Fruit fly (Drosophila melanogaster): ENCODE data around the gene CG33795.

CG33795 gene

dm6 chr3L:16189925-16190231 lies 18.7 kb upstream of the CG33795 start:
- TF ChIP-seq pan (optimal IDR thresholded peaks at IDR 0.05) (no peak), Dll (optimal IDR thresholded peaks at IDR 0.05) (peak; percentile 2)

- TF ChIP-seq EcR (GFP tag; optimal IDR thresholded peaks at IDR 0.05) (no peak), CG8478 (optimal IDR thresholded peaks at IDR 0.05) (no peak), pan (optimal IDR thresholded peaks at IDR 0.05) (no peak), Dll (optimal IDR thresholded peaks at IDR 0.05) (no peak), usp (GFP tag; optimal IDR thresholded peaks at IDR 0.05) (no peak), psq (optimal IDR thresholded peaks at IDR 0.05) (no peak)
These were observed 18.1 kb upstream of the CG33795 start for dm6 chr3L:16189058-16189924.

dm6 chr3L:16183493-16183892 lies 12.3 kb upstream of the CG33795 start:
- TF ChIP-seq Dll (optimal IDR thresholded peaks at IDR 0.05) (no peak), usp (GFP tag; optimal IDR thresholded peaks at IDR 0.05) (no peak), CG8478 (optimal IDR thresholded peaks at IDR 0.05) (no peak), psq (optimal IDR thresholded peaks at IDR 0.05) (no peak), EcR (GFP tag; optimal IDR thresholded peaks at IDR 0.05) (no peak), pan (optimal IDR thresholded peaks at IDR 0.05) (no peak)

- TF ChIP-seq Dll (optimal IDR thresholded peaks at IDR 0.05) (no peak), psq (optimal IDR thresholded peaks at IDR 0.05) (no peak)
These were observed 11.7 kb upstream of the CG33795 start for dm6 chr3L:16182633-16183462.

DNA sequence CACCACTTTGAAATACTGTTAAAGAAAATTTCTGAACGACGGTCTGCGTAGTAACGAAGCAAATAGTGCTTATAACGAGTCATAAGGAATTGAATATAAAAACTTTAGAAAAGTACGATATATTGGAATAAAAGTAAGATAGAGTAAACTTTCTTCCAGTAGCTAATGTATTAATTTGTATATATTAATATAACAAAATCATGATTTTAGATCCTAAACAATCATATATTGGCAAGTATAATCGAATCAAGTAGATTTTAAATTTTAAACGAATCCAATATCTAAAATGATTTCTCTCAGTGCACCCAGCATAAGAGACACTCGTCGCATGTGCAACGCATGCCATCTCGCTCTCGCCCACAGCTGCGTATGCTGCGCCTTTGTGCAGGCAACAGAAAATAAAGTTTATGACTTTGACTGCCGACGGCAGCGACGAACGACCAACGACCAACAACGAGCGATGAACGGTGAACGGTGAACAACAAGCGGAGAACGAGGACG lies 10.2 kb upstream of the CG33795 start:
- no peak for TF ChIP-seq Dll (optimal IDR thresholded peaks at IDR 0.05)
- TF ChIP-seq usp (GFP tag; optimal IDR thresholded peaks at IDR 0.05): no peak
- no peak for TF ChIP-seq CG8478 (optimal IDR thresholded peaks at IDR 0.05)
- TF ChIP-seq EcR (GFP tag; optimal IDR thresholded peaks at IDR 0.05): no peak
- no peak for TF ChIP-seq psq (optimal IDR thresholded peaks at IDR 0.05)
- TF ChIP-seq pan (optimal IDR thresholded peaks at IDR 0.05): no peak

- TF ChIP-seq psq (optimal IDR thresholded peaks at IDR 0.05) (no peak), Dll (optimal IDR thresholded peaks at IDR 0.05) (no peak), CG8478 (optimal IDR thresholded peaks at IDR 0.05) (no peak), pan (optimal IDR thresholded peaks at IDR 0.05) (no peak), usp (GFP tag; optimal IDR thresholded peaks at IDR 0.05) (no peak), EcR (GFP tag; optimal IDR thresholded peaks at IDR 0.05) (no peak)
These were observed 7.3 kb upstream of the CG33795 start for dm6 chr3L:16178433-16178832.

DNA sequence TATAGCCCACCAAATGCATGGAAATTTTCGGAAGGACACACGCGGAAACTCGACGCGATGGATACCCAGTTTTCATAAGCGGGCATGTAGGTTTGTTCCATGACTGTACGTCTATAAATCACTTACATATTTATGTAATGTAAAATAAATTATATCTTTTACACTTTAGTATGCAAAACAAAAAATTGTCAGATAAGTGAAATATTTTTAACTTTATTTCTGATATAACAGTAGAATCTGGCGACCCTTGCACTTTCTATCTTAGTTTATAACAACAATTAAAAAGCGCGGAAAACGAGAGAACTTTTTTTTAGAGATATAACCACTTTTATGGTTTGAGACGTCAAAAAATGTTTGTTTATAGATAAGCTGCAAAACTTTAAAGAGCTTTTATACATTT lies 6.6 kb upstream of the CG33795 start:
- no peak for TF ChIP-seq psq (optimal IDR thresholded peaks at IDR 0.05)
- TF ChIP-seq pan (optimal IDR thresholded peaks at IDR 0.05): peak; percentile 94
- no peak for TF ChIP-seq usp (GFP tag; optimal IDR thresholded peaks at IDR 0.05)
- no peak for TF ChIP-seq EcR (GFP tag; optimal IDR thresholded peaks at IDR 0.05)
- no peak for TF ChIP-seq Dll (optimal IDR thresholded peaks at IDR 0.05)
- TF ChIP-seq CG8478 (optimal IDR thresholded peaks at IDR 0.05): no peak

DNA sequence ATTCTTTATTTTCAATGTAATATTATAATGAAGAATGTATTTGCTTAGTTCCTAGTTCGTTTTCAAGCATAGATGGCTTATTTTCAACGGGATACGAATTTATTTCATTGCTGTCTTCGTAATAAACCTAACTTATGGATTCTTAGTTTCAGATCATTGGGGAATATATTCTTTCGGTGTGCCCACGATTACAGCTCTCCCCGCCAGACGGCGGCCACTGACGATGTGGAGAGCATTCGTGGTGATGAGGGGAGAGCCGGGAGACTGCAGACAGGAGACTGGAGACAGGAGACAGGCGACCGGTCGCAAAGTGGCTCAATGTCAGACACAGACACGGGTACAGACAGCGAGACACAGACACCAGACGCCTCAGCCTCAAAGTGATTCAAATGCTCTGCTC lies 6.1 kb upstream of the CG33795 start:
- no peak for TF ChIP-seq psq (optimal IDR thresholded peaks at IDR 0.05)
- no peak for TF ChIP-seq usp (GFP tag; optimal IDR thresholded peaks at IDR 0.05)
- no peak for TF ChIP-seq Dll (optimal IDR thresholded peaks at IDR 0.05)
- TF ChIP-seq EcR (GFP tag; optimal IDR thresholded peaks at IDR 0.05): no peak
- no peak for TF ChIP-seq pan (optimal IDR thresholded peaks at IDR 0.05)
- TF ChIP-seq CG8478 (optimal IDR thresholded peaks at IDR 0.05): no peak

DNA sequence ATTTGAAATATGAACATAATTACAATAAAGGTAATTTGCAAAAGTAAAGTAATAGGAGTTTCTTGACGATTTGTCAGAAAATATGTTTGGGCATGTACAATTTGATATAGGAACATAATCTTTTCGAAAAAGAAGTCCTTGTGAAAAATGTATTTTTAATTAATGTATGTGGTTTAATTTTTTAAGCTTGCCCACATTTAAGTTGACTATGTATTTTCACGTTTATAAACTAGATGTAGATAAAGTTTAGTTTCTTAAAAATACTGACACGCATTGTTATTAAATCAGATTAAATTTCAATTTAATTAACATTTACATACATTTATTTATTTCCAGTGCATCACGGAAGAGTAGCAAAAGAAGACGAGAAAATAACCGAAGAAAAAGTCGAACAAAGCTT lies 5.3 kb upstream of the CG33795 start:
- TF ChIP-seq Dll (optimal IDR thresholded peaks at IDR 0.05): no peak

dm6 chr3L:16175628-16176263 lies 4.6 kb upstream of the CG33795 start:
- TF ChIP-seq usp (GFP tag; optimal IDR thresholded peaks at IDR 0.05): no peak
- no peak for TF ChIP-seq psq (optimal IDR thresholded peaks at IDR 0.05)
- no peak for TF ChIP-seq CG8478 (optimal IDR thresholded peaks at IDR 0.05)
- TF ChIP-seq EcR (GFP tag; optimal IDR thresholded peaks at IDR 0.05): no peak
- no peak for TF ChIP-seq pan (optimal IDR thresholded peaks at IDR 0.05)
- no peak for TF ChIP-seq Dll (optimal IDR thresholded peaks at IDR 0.05)

DNA sequence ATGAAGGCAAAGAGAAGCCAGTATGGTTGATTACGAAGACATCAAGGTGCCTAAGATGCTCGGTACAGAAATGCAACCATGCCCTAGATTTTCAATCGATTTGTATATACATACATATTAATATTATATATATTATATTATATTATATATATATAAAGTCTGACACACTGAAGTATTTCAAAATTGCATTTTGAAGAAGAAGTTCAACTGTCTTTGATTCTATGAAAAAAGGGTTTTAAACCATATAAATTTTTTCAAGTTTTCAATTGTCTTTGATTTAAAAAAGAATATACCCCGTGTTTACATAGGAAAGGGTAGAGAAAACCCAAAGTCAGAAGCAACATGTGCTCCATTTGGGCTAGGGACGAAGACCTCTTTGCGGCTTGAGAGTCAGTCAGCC lies 3.6 kb upstream of the CG33795 start:
- no peak for TF ChIP-seq psq (optimal IDR thresholded peaks at IDR 0.05)
- TF ChIP-seq pan (optimal IDR thresholded peaks at IDR 0.05): no peak
- no peak for TF ChIP-seq CG8478 (optimal IDR thresholded peaks at IDR 0.05)
- no peak for TF ChIP-seq Dll (optimal IDR thresholded peaks at IDR 0.05)
- no peak for TF ChIP-seq usp (GFP tag; optimal IDR thresholded peaks at IDR 0.05)
- TF ChIP-seq EcR (GFP tag; optimal IDR thresholded peaks at IDR 0.05): no peak

All from whole organism.